Worm (Caenorhabditis elegans) whole organism, L1 larva: ENCODE data around the gene rpb-4.

Source experiments
- snpc-4 ChIP-seq: fragments of 150-350 bp; optimal IDR thresholded peaks from 2 replicates; lab custom pipeline; 2014; ENCODE audit warnings: missing biosample characterization, missing genetic modification characterization
- unc-62 ChIP-seq: fragments of 150-350 bp; optimal IDR thresholded peaks from 2 replicates; lab custom pipeline; 2014; ENCODE audit warnings: missing biosample characterization, missing genetic modification reagents, missing genetic modification characterization

DNA sequence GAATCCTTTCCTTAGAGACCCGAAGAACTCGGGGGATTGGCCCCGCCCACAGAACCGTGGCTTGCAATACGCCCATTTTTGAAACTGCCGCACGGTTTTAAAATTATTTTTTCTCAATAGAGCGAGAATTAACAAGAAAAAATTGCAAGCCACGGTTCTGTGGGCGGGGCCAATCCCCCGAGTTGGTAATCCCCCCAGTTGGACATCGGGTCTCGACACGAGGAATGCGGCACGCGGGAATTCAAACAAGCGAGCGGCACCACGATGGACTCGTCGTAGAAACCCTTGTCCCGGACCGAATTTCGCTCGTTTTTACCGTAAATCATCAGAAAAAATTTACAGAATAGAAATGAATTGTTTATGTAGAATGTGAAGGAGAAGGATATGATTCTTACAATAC lies 21.3 kb upstream of the rpb-4 start:
- TF ChIP-seq unc-62 (GFP tag; lab: Kevin White, UChicago) (no peak), snpc-4 (tag; lab: Kevin White, UChicago) (no peak)
